Fruit fly (Drosophila melanogaster) whole organism, wandering third instar larva: ENCODE data around the gene CG14657.

ENCODE experiments used
- Dif ChIP-seq: fragments of 200-275, 200-300 bp; sonication (Bioruptor generic); optimal IDR thresholded peaks from 2 replicates; lab custom pipeline; 2018; ENCODE audit warnings: missing biosample characterization, missing genetic modification characterization; ENCODE audit not compliant: partially characterized antibody
- GATAd ChIP-seq: sonication (Bioruptor generic); optimal IDR thresholded peaks from 2 replicates; lab custom pipeline; 2016; ENCODE audit warnings: missing biosample characterization, missing genetic modification characterization
- Hr78 ChIP-seq: fragments of >200 bp; optimal IDR thresholded peaks from 2 replicates; lab custom pipeline; 2017; ENCODE audit warnings: missing biosample characterization, missing genetic modification characterization
- Mio ChIP-seq: sonication (Bioruptor generic); optimal IDR thresholded peaks from 2 replicates; lab custom pipeline; 2016; ENCODE audit warnings: missing biosample characterization, missing genetic modification characterization
- Rel ChIP-seq, 2 experiments: fragments of 200-800 bp; sonication (Bioruptor generic) in 1 of 2; optimal IDR thresholded peaks; 2 replicates in 1 of 2; 3 replicates in 1 of 2; lab custom pipeline; 2016 to 2019; ENCODE audit warnings: mild to moderate bottlenecking in 2 of 2, missing biosample characterization in 2 of 2, missing genetic modification characterization in 2 of 2, moderate library complexity in 1 of 2
- dmrt93B ChIP-seq: fragments of 200-800 bp; sonication (Bioruptor generic); optimal IDR thresholded peaks from 2 replicates; lab custom pipeline; 2018; ENCODE audit warnings: missing biosample characterization, mild to moderate bottlenecking, missing genetic modification characterization
- usp ChIP-seq: fragments of >200 bp; optimal IDR thresholded peaks from 2 replicates; lab custom pipeline; 2017; ENCODE audit warnings: missing biosample characterization, missing genetic modification characterization

- TF ChIP-seq Dif (GFP tag; lab: Kevin White, UChicago): no peak
- TF ChIP-seq dmrt93B: no peak
- TF ChIP-seq GATAd (GFP tag; lab: Kevin White, UChicago): no peak
- no peak for TF ChIP-seq usp (GFP tag; lab: Kevin White, UChicago)
- no peak for TF ChIP-seq Hr78 (GFP tag; lab: Kevin White, UChicago)
- TF ChIP-seq Rel (GFP tag; optimal IDR thresholded peaks at IDR 0.05; lab: Kevin White, UChicago): no peak
- no peak for TF ChIP-seq Rel (tag; optimal IDR thresholded peaks at IDR 0.05; lab: Kevin White, UChicago)
- TF ChIP-seq Mio (GFP tag; lab: Kevin White, UChicago): no peak
Measured at dm6 chr3R:4816018-4816417, 5.2 kb downstream of the CG14657 start, which contains the start of gene BBS5.
